Worm (Caenorhabditis elegans): ENCODE data around the gene dgtr-1.

dgtr-1 gene

DNA sequence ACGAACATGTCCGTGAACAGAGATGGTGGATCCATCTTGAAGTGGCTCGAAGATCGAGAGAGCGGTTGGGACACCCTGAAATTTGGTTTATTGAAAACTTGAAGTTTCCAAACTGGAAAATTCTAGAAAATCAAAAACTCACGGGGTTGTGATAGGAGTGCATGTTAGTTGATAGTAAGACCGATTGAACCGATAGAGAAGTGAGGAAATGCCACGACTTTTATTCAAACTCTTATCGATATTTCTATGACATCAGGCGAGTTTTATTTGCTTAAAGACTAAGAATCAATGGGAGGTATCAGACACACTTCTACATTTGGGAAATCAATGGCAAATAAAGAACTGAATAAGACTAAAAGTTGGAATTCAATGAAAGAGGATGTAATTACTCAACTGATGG is 8.1 kb upstream of the dgtr-1 start, which contains the start of gene lec-10:
lec-10 (minus strand) TSS at position 272 of the 400 bp plus-strand sequence.
- TF ChIP-seq efl-1 (GFP tag; optimal IDR thresholded peaks at IDR 0.05) = no peak
- TF ChIP-seq F10E7.11 (tag; optimal IDR thresholded peaks at IDR 0.05) = no peak
- no peak for TF ChIP-seq aptf-3 (GFP tag; IDR thresholded peaks at IDR 0.05)
- peak; percentile 60; the same call in 1 of the 2 replicates for TF ChIP-seq hsf-1 (GFP tag; IDR thresholded peaks at IDR 0.05)
- TF ChIP-seq lin-54 (GFP tag; optimal IDR thresholded peaks at IDR 0.05) = no peak
- TF ChIP-seq mcd-1 (GFP tag; IDR thresholded peaks at IDR 0.05) = no peak
- TF ChIP-seq ekl-4 (GFP tag; IDR thresholded peaks at IDR 0.05) = no peak
- TF ChIP-seq atf-7 (tag; optimal IDR thresholded peaks at IDR 0.05) = peak; percentile 55
- TF ChIP-seq rcor-1 (GFP tag; IDR thresholded peaks at IDR 0.05) = no peak
- no peak for TF ChIP-seq madf-8 (GFP tag; conservative IDR thresholded peaks at IDR 0.05)
- no peak for TF ChIP-seq nhr-120 (GFP tag; IDR thresholded peaks at IDR 0.05)
- TF ChIP-seq dox-1 (GFP tag; IDR thresholded peaks at IDR 0.05) = 0 out of 2 replicates have a peak, but pooled peaks have one; percentile 4
- no peak for TF ChIP-seq chd-7 (tag; optimal IDR thresholded peaks at IDR 0.05)
- TF ChIP-seq dpl-1 (GFP tag; optimal IDR thresholded peaks at IDR 0.05) = no peak
- TF ChIP-seq ceh-91 (GFP tag; IDR thresholded peaks at IDR 0.05) = no peak
- no peak for TF ChIP-seq gei-17 (GFP tag; optimal IDR thresholded peaks at IDR 0.05)
- TF ChIP-seq athp-1 (tag; optimal IDR thresholded peaks at IDR 0.05) = no peak
- TF ChIP-seq nhr-80 (tag; optimal IDR thresholded peaks at IDR 0.05) = peak; percentile 84

DNA sequence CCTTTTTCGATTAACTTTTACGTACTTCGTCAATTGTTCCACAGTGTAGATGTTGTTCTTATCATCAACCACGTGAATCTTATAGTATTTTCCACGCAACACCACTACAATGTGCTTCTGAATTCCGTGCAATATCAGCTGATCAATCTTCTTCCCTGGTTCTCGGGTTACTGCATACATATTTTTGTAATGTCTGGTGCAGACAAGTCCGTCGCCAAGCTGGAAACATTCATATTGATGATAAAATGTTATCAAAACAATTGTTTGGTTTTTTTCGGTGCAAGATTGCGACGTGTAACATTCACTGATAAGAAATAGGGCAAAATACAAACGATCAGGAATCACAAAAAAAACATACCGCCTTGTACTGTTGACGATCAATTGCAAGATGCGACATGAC is 4.4 kb upstream of the dgtr-1 start:
- no peak for TF ChIP-seq hlh-12 (tag; optimal IDR thresholded peaks at IDR 0.05)
- peak; percentile 65 for TF ChIP-seq nhr-80 (tag; optimal IDR thresholded peaks at IDR 0.05)

DNA sequence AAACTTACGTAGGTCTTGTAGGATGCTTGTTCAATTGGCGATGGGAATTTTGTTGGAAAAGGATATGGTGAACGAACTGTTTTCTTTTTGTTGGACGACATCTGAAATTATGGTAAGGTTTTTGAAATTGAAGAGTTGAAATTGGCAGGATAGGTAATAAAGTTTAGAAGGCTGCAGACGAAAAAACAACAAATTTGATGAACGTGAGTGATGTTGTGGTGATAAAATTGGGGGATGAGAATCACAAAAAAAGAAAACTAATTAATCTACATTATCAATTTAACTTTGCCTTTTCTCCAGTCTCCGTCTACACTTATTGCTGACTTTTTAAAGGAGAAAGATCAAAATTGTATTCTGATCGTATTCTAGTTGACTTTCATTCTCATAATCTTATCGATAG is 3.1 kb upstream of the dgtr-1 start, which contains the start of gene cpt-6:
cpt-6 (minus strand) TSS at position 101 of the 400 bp plus-strand sequence.
- TF ChIP-seq nfya-1 (tag; optimal IDR thresholded peaks at IDR 0.05; ENCODE audit: borderline replicate concordance, insufficient read depth) (no peak), ceh-100 (GFP tag; IDR thresholded peaks at IDR 0.05) (no peak)

DNA sequence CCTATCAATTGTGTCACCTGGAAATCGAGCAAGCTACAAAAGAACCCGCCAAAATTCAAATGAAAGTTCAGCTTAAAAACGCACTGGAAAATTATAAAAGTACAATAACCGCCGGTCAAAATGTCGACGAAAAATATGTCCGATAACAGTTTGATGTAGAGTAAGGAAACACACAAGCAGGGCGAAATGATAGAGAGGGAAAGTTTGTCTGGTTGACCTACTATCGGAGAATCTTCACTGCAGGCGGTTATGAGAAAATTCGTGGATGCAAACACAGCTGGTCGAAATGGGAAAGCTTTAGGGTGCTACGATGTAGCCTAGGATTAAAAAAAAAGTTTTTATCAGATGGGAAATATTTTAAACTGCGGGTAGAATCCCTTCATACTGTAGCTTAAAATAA is 1.6 kb upstream of the dgtr-1 start:
- TF ChIP-seq nhr-80 (tag; optimal IDR thresholded peaks at IDR 0.05) = peak; percentile 26
- TF ChIP-seq hrde-1 (tag; optimal IDR thresholded peaks at IDR 0.05; ENCODE audit: borderline replicate concordance) = no peak

DNA sequence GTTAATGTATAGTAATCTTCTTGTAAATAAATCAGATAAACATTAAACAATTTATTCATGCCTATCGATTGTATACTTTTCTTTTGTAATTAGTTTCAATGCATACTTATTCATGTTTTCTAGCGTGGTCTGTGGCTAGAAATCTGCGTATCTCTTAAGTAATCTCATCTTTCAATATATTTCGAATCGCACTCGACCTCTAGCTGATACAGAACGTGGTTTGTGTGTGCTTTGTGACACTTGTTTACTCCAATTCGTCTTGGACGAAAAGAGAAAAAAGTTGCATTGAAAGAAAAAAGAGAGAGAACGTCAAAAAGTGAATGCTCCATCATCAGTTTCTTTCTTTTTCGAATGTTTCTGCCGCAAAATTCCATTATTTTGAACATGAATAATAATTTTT is 1.5 kb downstream of the dgtr-1 start:
- TF ChIP-seq Y53G8AR.9 (GFP tag; conservative IDR thresholded peaks at IDR 0.05) (no peak), madf-6 (GFP tag; IDR thresholded peaks at IDR 0.05) (peak; percentile 8; the same call in 1 of the 2 replicates)

DNA sequence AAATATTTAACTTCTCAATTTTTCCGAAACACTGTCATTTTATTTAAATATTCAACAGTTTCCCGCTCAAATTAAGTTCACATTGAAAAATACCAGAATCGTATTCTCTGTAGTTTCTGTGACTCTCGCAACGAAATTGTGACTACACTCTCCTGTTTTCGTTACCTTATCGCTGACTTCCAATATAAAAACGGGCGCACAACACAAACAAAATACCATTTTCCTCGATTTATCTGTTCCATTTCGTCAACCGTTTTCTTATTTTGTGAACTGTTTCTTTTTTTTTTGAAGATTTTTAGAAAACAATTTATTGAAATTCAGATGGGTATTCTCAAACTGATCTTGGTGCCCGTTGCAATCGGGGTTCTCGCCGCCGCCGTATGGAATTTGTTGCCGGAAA is 2.0 kb downstream of the dgtr-1 start, which contains the start of gene W01A11.1:
W01A11.1 (plus strand) TSS at position 322 of the 400 bp plus-strand sequence.
- TF ChIP-seq B0336.3 (GFP tag; IDR thresholded peaks at IDR 0.05) = no peak
- TF ChIP-seq nhr-80 (tag; optimal IDR thresholded peaks at IDR 0.05) = peak; percentile 23

DNA sequence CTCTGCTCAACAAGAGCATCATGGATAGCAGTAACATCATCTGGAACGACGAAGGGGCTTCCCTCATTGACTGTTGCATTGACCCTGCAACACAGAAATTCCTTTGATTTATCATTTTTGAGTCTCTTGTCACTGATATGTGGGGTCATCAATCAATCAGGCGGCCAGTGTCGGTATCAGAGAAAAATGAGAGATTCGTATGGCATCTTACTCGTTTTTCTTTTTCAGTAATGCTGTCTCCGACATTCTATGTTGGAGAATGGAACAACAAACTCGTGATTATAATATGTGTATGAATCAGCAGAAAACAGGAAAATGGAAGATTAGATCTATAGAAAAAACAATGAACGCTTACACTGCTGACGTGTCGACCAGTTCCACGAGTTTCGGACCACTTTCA is 6.2 kb downstream of the dgtr-1 start:
- TF ChIP-seq sea-2 (GFP tag; IDR thresholded peaks at IDR 0.05) = no peak
- peak; percentile 2 for TF ChIP-seq nhr-80 (tag; optimal IDR thresholded peaks at IDR 0.05)
